Fruit fly (Drosophila melanogaster) whole organism, pupa: ENCODE measurements around the gene CG31274.

Experiments
- CG10348 ChIP-seq: fragments of 200-800 bp; sonication (Bioruptor generic); IDR thresholded peaks from 2 replicates; pipeline ENCODE4 v1.3.6; 2022; ENCODE audit warnings: missing biosample characterization, missing genetic modification characterization
- CG12605 ChIP-seq: fragments of 200-800 bp; sonication (Bioruptor generic); IDR thresholded peaks from 2 replicates; pipeline ENCODE4 v1.3.6; 2022; ENCODE audit warnings: missing biosample characterization, missing genetic modification characterization
- CG13204 ChIP-seq: fragments of 200-800 bp; sonication (Bioruptor generic); optimal IDR thresholded peaks from 2 replicates; lab custom pipeline; 2018; ENCODE audit warnings: missing biosample characterization, mild to moderate bottlenecking, missing genetic modification characterization, moderate library complexity
- CG14655 ChIP-seq: fragments of 200-800 bp; sonication (Bioruptor generic); optimal IDR thresholded peaks from 3 replicates; lab custom pipeline; 2017; ENCODE audit warnings: mild to moderate bottlenecking, missing biosample characterization, missing genetic modification reagents, missing genetic modification characterization
- CG15710 ChIP-seq: fragments of 200-800 bp; sonication (Bioruptor generic); optimal IDR thresholded peaks from 2 replicates; lab custom pipeline; 2018; ENCODE audit warnings: missing biosample characterization, mild to moderate bottlenecking, missing genetic modification characterization, moderate library complexity
- CG17806 ChIP-seq: fragments of 200-800 bp; sonication (Bioruptor generic); optimal IDR thresholded peaks from 2 replicates; lab custom pipeline; 2018; ENCODE audit warnings: missing biosample characterization, mild to moderate bottlenecking, missing genetic modification characterization, moderate library complexity
- CG32121 ChIP-seq: fragments of 200-800 bp; sonication (Bioruptor generic); IDR thresholded peaks from 2 replicates; pipeline ENCODE4 v1.3.6; 2022; ENCODE audit warnings: missing biosample characterization, missing genetic modification characterization
- CG34367 ChIP-seq: fragments of 200-800 bp; sonication (Bioruptor generic); optimal IDR thresholded peaks from 2 replicates; lab custom pipeline; 2018; ENCODE audit warnings: missing biosample characterization, mild to moderate bottlenecking, missing genetic modification characterization
- CG4496 ChIP-seq: fragments of 200-800 bp; sonication (Bioruptor generic); IDR thresholded peaks from 3 replicates; pipeline ENCODE4 v1.3.6; 2022; ENCODE audit warnings: missing biosample characterization, missing genetic modification characterization
- CG8159 ChIP-seq: fragments of 200-800 bp; sonication (Bioruptor generic); optimal IDR thresholded peaks from 3 replicates; lab custom pipeline; 2018; ENCODE audit warnings: missing biosample characterization, mild to moderate bottlenecking, missing genetic modification characterization, moderate library complexity
- CG8301 ChIP-seq: fragments of 200-800 bp; sonication (Bioruptor generic); optimal IDR thresholded peaks from 2 replicates; lab custom pipeline; 2018; ENCODE audit warnings: missing biosample characterization, mild to moderate bottlenecking, missing genetic modification characterization
- CG9948 ChIP-seq: fragments of 200-800 bp; sonication (Bioruptor generic); optimal IDR thresholded peaks from 2 replicates; lab custom pipeline; 2018; ENCODE audit warnings: missing biosample characterization, mild to moderate bottlenecking, missing genetic modification characterization, moderate library complexity
- D1 ChIP-seq: fragments of 200-800 bp; sonication (Bioruptor generic); optimal IDR thresholded peaks from 2 replicates; lab custom pipeline; 2018; ENCODE audit warnings: missing biosample characterization, mild to moderate bottlenecking, missing genetic modification characterization, moderate library complexity
- EcR ChIP-seq: fragments of 200-800 bp; sonication (Bioruptor generic); optimal IDR thresholded peaks from 3 replicates; lab custom pipeline; 2019; ENCODE audit warnings: missing biosample characterization, missing genetic modification characterization, mild to moderate bottlenecking, moderate library complexity, missing genetic modification reagents
- Ets98B ChIP-seq: fragments of 200-800 bp; sonication (Bioruptor generic); IDR thresholded peaks from 2 replicates; pipeline ENCODE4 v1.3.6; 2022; ENCODE audit warnings: missing biosample characterization, missing genetic modification characterization
- Pif1A ChIP-seq: fragments of 200-800 bp; sonication (Bioruptor generic); optimal IDR thresholded peaks from 3 replicates; lab custom pipeline; 2016; ENCODE audit warnings: missing biosample characterization, missing genetic modification characterization
- Pif1B ChIP-seq: fragments of 200-800 bp; sonication (Bioruptor generic); optimal IDR thresholded peaks from 3 replicates; lab custom pipeline; 2016; ENCODE audit warnings: missing biosample characterization, missing genetic modification characterization
- fd96Ca ChIP-seq: fragments of 200-800 bp; sonication (Bioruptor generic); IDR thresholded peaks from 3 replicates; pipeline ENCODE4 v1.3.6; 2022; ENCODE audit warnings: missing biosample characterization, missing genetic modification characterization
- gl ChIP-seq: fragments of 200-800 bp; sonication (Bioruptor generic); optimal IDR thresholded peaks from 2 replicates; lab custom pipeline; 2018; ENCODE audit warnings: missing biosample characterization, mild to moderate bottlenecking, missing genetic modification characterization
- rn ChIP-seq: fragments of 200-800 bp; sonication (Bioruptor generic); IDR thresholded peaks from 2 replicates; pipeline ENCODE4 v1.3.6; 2022; ENCODE audit warnings: missing biosample characterization, missing genetic modification characterization

CG31274 gene

DNA sequence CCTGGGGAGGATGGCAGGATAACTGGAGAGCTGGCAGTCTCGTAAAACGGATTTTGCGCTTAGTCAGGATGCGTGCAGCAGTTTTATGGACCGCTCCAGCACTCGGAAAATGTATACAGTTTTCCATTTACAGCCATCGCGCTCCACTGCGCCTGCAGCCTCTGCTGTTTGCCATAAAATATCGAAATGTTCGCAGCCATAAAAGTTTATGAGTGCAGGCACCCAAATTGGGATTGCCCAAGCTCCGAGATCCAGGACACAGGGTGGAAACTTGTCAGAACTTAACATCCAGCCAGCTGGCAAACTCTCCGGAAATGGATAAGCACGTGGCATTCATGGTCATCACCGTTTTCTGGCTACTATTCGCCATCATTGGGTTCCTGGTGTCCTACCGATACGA, 17.9 kb upstream of the CG31274 start, which contains the start of gene VhaM9.7-d:
Gene VhaM9.7-d, plus strand, starts transcription at position 301 of the 400 bp plus-strand sequence.
- TF ChIP-seq Pif1B (GFP tag; lab: Kevin White, UChicago) (no peak), CG17806 (no peak), CG15710 (tag; lab: Kevin White, UChicago) (no peak), CG32121 (GFP tag; lab: Robert Waterston, UW) (no peak), CG12605 (GFP tag; lab: Robert Waterston, UW) (no peak), Pif1A (GFP tag; lab: Kevin White, UChicago) (no peak), CG8159 (no peak), CG9948 (no peak), Ets98B (no peak), fd96Ca (GFP tag; lab: Robert Waterston, UW) (no peak), CG13204 (GFP tag; lab: Kevin White, UChicago) (no peak)

DNA sequence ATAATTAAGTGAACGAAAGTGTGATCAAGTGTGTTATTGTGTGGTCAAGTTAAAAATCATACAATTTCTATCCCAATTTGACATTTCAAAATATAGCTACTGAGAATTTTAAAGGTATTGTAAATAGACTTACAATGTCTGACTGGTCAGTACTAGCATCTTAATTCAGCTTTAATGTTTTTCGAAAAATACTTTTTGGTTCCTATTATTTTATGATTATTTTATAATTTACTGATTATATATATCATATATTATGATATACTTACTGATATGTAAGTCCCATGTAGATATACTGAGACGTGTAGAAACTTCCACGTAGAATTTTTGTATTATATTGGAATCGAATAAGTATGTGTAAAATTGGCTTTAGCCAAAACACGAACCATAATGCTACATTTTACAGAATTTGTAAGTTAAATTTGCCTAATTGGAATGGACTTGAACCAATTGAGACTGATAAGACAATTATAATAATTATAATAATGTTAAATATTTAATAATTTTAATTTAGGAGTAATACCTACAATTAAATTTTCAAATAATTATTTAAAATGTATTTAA, 15.0 kb upstream of the CG31274 start, which contains the start of gene Actn3:
Gene Actn3, minus strand, starts transcription at position 51 of the 561 bp plus-strand sequence.
- TF ChIP-seq D1 (tag; lab: Kevin White, UChicago) (peak; percentile 82), CG32121 (GFP tag; lab: Robert Waterston, UW) (no peak), CG12605 (GFP tag; lab: Robert Waterston, UW) (no peak)

DNA sequence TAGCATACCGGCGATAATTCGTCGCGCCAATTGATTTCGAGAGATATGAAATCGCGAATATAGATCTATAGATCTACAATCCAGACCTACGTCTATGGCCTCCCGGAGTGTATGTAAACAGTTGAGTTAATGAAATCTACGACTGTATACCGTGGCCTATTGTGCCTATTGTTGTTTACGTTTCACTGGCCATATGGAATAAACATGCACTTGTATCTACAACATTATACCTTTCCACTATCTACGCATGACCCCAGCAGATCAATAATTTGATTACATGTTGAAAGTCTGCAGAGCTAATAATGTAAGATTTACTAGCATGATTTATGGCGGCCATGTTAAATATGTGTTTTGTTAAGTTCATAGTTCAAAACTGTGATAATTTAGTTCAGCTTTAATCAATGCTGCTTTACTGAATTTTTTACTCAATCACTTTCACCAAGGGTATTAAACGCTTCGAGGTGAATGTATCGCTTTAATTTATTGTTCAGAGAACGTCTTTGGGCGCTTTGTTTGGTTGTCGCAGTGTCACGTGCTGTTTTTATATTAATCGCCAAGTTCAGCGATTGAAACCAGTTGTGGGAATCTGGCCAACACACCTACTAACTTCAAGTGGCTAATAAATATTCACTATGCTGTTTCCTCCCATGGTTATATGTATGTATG, 11.7 kb upstream of the CG31274 start:
- TF ChIP-seq CG34367 (no peak), Ets98B (no peak), CG15710 (tag; lab: Kevin White, UChicago) (no peak), CG8159 (no peak), CG10348 (GFP tag; lab: Robert Waterston, UW) (no peak), D1 (tag; lab: Kevin White, UChicago) (no peak), CG13204 (GFP tag; lab: Kevin White, UChicago) (no peak), gl (no peak)
- TF ChIP-seq, all 21 proteins: peak for 0

DNA sequence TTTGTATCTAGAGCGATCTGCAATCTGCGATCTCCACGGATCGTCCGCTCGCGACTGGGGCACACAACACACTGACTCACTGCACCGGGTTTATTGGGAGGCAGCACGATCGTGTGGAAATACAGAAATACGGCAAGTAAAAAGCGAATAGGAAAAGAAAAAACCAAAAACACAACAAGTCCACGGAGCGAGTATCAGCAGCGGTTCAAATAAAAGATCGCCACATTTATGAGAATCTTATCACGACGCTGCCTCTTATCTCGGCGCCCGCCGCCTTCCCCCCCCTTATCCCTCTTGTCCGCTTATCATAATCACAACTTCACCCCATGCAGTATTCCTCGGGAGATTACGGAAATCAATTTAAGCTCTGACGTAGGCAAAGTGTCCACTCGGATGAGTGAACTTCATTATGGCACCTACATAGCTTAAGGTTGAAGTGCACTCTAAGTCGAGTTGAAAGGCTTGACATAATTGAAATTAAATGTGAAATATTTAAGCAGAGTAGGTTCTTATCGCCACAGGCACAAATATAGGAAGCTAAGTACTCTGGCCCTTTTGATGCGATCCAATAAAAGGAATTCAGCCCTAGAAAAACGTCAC, 10.6 kb upstream of the CG31274 start, which contains the start of gene AhcyL2:
Gene AhcyL2, minus strand, starts transcription at position 51 of the 600 bp plus-strand sequence.
- TF ChIP-seq Ets98B, result no peak
- peak; percentile 71 for TF ChIP-seq EcR

DNA sequence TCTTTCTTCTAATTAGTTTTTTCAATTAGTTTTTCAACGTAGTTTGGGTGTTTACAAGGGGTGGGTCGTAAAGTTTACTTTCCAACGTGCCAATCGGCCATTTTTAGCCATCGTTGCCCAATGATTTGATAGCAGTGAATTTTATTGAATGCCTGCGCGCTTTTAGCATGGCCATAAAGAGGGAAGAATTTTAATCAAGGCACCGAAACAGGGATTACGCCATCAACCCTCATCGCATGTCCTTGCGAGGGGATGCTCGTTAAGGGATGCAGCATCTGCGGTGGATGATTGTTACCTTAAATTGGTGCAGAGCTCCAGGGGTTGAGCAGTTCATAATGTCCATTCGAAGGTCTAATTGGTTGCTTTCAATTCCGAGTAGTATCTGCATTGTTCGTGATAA, 9.8 kb upstream of the CG31274 start:
- TF ChIP-seq CG8301 (no peak), rn (GFP tag; lab: Robert Waterston, UW) (no peak), CG17806 (no peak), EcR (no peak), CG9948 (no peak), Ets98B (no peak), Pif1B (GFP tag; lab: Kevin White, UChicago) (no peak), D1 (tag; lab: Kevin White, UChicago) (no peak), CG4496 (GFP tag; lab: Robert Waterston, UW) (no peak), CG14655 (GFP tag; lab: Kevin White, UChicago) (no peak), gl (no peak), CG10348 (GFP tag; lab: Robert Waterston, UW) (no peak), CG12605 (GFP tag; lab: Robert Waterston, UW) (no peak), CG32121 (GFP tag; lab: Robert Waterston, UW) (no peak), CG15710 (tag; lab: Kevin White, UChicago) (no peak), CG13204 (GFP tag; lab: Kevin White, UChicago) (no peak)

DNA sequence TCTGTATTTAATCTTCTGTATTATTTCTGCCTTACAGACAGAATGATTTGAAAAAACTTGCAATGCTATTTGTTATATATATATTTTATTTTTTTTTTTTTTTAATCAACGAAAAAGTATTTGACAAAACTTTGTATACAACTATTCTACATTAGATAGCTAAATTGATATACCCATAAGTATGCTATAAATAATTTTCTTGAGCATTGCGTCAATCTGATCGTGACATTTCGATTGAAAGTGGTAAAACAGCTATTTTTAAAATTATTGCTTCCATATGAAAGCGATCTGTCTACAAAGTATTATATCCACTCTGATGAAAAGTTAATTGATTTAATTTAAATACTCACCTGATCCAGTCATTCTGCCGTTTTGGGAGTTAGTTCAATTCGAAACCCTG, 8.6 kb upstream of the CG31274 start:
- TF ChIP-seq CG9948 (no peak), gl (no peak)

DNA sequence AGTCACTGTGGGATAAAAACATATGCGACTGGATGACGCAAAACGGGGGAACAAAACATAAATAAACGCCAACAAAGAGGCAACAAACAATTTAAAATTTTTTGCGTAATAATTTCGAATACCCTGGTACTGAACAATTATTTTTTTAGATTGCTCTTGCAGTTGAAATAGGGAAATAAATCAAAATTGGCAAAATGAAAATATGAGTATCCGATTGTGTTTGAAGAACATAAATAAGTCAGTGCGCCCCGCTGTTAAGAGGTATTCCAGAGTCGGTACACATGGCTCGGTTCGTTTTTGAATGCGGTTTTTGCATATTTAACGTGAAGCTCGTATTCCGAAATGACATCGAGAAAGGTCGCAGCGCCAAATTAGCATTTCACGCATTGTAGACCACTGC, 7.3 kb upstream of the CG31274 start:
- no peak for TF ChIP-seq CG34367
- TF ChIP-seq CG10348 (GFP tag; lab: Robert Waterston, UW), result no peak
- TF ChIP-seq CG13204 (GFP tag; lab: Kevin White, UChicago), result no peak
